Worm (Caenorhabditis elegans): ENCODE results near the gene C29H12.6.

C29H12.6 gene

DNA sequence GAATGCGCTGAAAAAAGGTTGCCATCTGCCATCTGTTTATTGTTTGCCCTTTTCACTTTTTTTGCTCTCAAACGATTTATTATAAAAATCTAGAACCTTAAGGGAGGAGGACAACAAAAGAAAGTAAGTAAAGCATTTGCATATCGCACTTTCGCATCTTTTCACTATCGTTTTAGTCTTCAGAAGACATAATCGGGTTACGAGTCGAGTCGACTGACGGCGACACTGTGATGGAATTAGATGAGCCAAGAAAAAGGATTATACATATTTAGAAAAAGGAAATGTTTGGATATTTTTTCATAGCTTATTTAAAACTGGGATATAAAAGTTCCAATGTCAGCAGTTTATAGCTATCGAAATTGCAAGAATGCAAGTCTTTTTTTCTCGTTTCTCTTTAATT lies 1.4 kb downstream of the C29H12.6 start:
- no peak for TF ChIP-seq unc-62 (GFP tag; optimal IDR thresholded peaks at IDR 0.05)

DNA sequence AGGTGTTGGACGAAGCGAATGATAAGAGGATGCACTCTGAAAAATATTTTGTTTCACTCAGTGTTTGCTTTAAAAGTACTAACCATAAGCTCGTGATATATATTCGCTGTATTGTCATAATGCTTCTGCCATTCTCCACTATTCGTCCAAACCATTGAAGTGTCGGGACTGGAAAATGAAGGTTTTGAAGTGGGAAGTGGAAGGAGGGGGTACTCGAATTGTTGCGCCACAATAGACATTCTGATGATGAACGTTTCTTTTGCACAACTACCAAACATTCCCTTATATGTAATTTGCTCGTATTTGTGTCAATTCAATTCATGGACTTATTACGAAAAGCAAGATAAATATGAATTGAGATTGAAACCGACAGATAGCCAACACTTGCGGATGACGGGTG lies 2.8 kb downstream of the C29H12.6 start:
- TF ChIP-seq unc-62 (GFP tag; optimal IDR thresholded peaks at IDR 0.05), result no peak

DNA sequence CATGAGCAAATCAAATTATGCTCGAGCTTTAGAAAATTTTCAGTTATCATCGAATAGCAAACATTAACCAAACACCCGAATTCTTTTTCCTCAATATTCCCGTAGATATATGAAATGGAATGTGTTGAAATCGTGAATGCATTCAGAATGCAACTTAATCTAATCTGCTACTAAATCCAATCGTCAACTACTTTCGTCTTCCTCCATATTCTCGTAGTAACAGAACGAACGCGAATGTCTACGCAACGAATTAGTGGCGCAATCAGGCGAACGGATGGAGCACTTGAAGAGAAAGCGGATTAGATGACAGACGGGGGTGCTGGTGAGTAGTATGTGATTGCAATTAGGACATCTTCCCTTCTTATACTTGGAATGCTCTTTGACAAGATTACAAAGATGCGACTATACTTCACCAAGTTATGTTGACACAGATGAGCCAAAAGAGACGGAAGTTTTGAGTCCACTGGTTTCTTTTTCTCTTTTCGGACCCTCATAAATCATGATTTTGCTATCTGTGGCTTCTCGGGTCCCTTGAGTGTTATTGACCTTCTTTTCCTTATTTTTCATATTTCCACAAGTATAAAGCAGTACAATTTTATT lies 4.1 kb downstream of the C29H12.6 start:
- no peak for TF ChIP-seq unc-62 (GFP tag; optimal IDR thresholded peaks at IDR 0.05)

DNA sequence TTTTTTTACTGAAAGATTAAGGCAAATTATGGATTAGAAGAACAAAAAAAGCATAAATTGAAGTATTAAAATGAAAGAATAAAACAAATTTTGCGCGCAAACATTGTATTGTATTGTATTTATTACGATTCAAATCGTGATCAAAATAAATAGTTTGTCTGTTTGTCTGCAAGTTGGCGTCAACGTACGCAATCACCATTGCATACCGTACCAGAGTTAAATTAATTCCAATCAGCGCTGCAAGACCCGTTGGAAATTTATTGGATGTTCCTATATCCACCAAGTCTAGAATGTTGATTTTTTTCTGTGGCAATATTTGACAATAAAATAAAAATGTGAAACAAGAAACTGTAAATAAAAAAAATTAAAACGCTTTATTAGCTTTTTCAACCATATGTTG lies 4.9 kb downstream of the C29H12.6 start, which contains the start of gene heri-1:
Gene heri-1, minus strand, starts transcription at position 8 of the 400 bp plus-strand sequence.
- no peak for TF ChIP-seq unc-62 (GFP tag; optimal IDR thresholded peaks at IDR 0.05)

DNA sequence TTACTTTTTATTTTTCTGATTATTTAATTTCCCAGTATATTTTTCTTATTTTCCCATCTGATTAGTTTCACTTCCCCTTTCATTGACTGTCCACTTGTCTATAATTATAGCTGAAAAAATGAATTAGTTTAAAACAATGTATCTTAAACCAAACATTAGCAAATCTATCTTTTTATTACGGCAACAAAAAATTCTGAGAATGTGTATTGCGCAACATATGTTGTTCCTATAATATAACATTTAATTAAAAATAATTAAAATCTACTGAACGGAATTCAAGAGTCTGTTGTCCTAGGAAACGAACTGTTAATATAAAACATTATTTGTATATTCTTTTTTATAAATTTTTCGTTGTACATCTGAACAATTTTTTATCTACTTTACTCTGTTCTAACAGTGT lies 8.1 kb downstream of the C29H12.6 start:
- TF ChIP-seq unc-62 (GFP tag; optimal IDR thresholded peaks at IDR 0.05), result no peak

DNA sequence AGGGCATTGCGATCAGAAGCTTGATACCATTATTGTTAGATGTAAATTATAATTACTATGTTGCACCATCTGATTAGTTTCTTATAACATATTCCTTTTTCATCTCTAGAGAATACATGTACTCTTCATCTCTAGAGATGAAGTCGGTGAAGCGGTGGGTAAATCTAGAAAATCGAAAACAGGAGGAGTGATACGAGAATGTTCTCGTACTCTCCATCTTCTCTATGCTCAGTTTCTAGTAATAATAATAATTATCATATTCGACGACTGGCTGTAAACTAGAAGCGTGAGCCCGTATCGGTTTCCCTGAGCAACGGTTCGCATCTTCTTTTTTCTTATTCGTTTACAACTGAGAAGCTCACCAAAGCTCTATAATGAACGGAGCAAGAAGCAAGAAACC lies 10.3 kb downstream of the C29H12.6 start:
- TF ChIP-seq unc-62 (GFP tag; optimal IDR thresholded peaks at IDR 0.05), result no peak

DNA sequence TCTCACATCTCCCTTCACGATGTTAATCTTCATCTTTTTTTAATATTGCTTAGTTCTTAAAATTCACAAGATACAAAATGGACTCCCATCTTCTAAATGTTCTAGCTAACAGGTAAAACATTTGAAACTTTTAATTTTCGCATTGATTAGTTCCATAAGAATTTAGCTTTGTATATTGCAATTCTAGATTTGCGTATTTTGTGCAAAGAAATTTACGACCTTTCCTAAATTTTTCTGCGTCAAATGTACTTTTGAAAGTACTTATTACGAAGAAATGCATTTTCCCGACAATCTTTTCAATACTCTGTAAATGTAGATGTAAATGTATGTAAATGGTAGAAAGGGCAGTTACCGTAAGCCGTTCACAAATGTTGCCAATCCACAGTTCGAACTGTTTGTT lies 14.1 kb downstream of the C29H12.6 start:
- no peak for TF ChIP-seq unc-62 (GFP tag; optimal IDR thresholded peaks at IDR 0.05)

DNA sequence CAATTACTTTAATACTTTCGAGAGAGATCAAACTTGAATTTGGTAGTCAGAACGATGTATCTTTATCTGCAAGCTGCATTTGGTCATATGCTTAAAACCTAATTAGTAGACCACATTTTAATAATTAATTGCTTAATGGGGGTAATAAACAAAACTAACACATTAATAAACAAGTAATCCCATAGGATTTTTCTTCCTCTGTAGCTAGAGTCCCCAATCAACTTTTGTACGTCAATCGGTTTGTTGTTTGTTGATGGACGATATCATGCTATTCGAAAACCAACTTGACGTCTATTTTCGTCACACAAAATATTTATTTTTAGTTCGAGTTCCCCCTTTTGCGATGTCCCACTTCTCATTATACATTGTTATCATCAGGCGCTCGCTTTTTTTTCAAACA lies 16.6 kb downstream of the C29H12.6 start:
- TF ChIP-seq unc-62 (GFP tag; optimal IDR thresholded peaks at IDR 0.05), result no peak

DNA sequence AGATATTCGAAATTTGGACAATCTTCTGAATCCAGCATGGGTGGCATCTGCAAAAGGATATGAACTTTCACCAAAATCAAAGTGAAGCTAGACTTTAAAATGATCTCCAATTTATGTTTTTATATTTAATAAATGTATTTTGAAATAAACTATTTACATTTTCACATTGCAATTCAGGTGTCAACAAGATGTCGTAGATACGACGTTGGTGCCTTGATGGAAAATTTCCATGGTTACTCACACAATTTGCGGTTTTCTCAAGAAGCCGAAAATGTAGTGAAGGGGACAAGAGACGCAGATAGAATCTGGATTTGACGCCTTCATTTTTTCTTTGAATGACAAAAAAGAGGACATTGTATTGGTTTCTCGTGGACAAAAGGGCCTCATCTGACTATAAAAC lies 18.6 kb downstream of the C29H12.6 start, which contains the start of gene rgs-3:
Gene rgs-3, plus strand, starts transcription at position 301 of the 400 bp plus-strand sequence.
- TF ChIP-seq unc-62 (GFP tag; optimal IDR thresholded peaks at IDR 0.05), result no peak

DNA sequence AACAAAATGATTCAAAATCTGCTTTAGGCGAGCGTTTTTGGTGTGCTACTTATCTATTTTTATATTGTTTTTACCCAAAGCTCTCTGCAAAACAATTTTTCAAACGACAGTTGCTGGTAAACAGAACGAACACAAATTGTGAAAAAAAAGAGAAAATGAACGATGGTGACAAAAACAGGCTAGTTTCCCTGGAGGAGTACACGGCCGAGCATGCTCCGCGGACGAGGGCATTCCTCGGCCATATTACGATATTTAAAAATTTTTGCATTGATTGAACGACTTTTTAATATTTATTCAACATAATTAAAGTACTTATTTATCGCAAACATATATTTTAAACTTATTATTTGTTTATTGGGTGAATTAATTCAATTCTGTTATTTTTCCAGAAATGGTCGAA lies 20.6 kb downstream of the C29H12.6 start, which contains the start of the genes tpp-2 and rbbp-5:
Gene tpp-2, minus strand, starts transcription at position 157 of the 400 bp plus-strand sequence.
Gene rbbp-5, plus strand, starts transcription at position 390 of the 400 bp plus-strand sequence.
- no peak for TF ChIP-seq unc-62 (GFP tag; optimal IDR thresholded peaks at IDR 0.05)

DNA sequence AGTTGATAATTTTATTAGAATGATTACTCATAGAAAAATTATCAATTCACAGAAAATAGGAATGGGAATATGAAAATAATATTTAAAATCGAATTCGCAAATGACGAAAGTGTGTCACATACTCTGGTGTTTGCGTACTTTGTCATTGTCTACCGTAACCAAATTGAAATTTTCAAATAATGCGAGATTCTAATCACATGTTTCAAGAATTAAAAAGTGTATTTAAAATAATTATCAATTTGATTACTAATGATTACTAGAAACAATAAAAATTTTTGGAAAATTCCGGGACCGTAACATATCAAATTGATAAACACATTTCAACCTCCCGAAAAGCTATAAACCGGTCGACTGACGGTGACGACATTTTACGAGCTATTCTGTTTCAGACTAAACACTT lies 26.7 kb downstream of the C29H12.6 start, which contains the start of the genes fbf-2 and nspg-3:
Gene fbf-2, minus strand, starts transcription at position 101 of the 400 bp plus-strand sequence.
Gene nspg-3, plus strand, starts transcription at position 388 of the 400 bp plus-strand sequence.
- TF ChIP-seq unc-62 (GFP tag; optimal IDR thresholded peaks at IDR 0.05), result no peak

DNA sequence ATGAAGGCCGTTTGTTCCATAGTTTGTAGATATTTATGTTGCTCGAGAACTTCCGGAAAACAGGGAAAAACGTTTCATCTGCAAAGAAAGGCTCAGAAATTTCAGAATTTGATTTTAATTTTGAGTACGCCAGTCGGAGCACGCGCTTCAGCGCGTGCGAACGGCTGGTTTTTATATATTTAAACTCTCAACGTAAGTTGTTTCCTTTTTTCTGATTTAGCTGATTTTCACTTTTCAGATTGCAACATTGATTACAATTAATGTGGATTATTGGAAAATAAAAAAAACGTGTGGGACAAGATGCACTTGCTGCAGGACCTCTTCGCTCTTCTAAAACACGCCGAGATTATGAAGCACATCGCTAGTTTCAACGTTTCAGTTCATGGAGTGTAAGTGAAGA lies 35.4 kb downstream of the C29H12.6 start, which contains the start of gene F21H12.3:
Gene F21H12.3, plus strand, starts transcription at position 301 of the 400 bp plus-strand sequence.
- TF ChIP-seq unc-62 (GFP tag; optimal IDR thresholded peaks at IDR 0.05), result no peak

DNA sequence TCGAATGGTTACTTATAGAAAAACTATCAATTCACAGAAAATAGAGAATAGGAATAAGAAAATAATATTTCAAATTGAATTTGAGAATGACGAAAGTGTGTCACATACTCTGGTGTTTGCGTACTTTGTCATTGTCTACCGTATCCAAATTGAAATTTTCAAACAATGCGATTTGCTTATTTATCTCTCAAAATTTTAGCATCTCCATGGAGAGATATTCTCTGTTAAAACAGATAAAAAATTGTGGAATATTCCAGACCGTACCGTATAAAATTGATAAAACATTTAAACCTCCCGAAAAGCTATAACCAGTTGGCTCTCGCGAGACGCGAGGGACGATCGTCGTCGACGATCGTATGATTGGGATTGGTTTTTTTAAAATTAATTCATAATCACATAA lies 37.3 kb downstream of the C29H12.6 start, which contains the start of gene fbf-1:
Gene fbf-1, minus strand, starts transcription at position 101 of the 400 bp plus-strand sequence.
- no peak for TF ChIP-seq unc-62 (GFP tag; optimal IDR thresholded peaks at IDR 0.05)

DNA sequence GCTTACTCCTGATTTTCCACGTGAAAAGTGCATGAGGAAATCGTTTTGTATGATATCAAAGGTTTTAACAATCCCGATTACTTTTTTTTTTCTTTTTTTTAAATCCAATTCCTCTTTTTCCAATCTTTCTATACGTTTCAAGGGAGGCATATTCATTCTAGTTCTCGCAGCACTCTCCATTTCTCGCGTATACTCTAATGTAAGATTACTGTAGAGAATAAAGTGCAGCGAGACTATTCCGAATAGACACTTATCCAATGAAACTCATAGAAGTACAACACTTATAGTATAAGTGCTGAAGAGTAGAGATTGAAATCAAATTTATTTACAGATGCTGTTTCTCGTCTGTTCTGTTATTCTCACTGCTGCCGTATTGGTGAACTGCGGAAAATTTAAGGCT lies 40.5 kb downstream of the C29H12.6 start, which contains the start of gene H12I13.6:
Gene H12I13.6, plus strand, starts transcription at position 301 of the 400 bp plus-strand sequence.
- no peak for TF ChIP-seq unc-62 (GFP tag; optimal IDR thresholded peaks at IDR 0.05)

DNA sequence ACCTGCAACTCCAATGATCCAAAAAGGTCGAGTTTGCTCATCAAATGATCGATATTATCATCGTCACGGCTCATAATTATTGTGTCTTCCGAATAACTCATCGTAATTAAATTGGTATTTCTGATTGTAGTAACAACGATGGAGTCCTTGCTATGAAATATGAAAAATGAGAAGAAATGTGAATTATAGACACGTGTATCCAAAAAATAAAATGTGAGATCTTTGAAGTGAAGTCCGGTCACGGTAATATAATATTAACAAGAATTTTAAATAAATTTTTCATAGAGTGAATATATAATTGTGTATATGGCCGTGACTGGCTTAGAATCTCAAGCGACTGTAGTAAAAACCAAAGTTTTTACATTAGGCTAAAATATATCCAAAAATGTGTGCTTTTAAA lies 51.0 kb downstream of the C29H12.6 start, which contains the start of gene H12I13.1:
Gene H12I13.1, minus strand, starts transcription at position 101 of the 400 bp plus-strand sequence.
- TF ChIP-seq unc-62 (GFP tag; optimal IDR thresholded peaks at IDR 0.05), result no peak
